Worm (Caenorhabditis elegans) whole organism, L4/young adult: ENCODE measurements around the gene hrpl-1.

Experiments used
- dao-5 ChIP-seq: sonication (generic microtip); optimal IDR thresholded peaks from 2 replicates; lab custom pipeline; 2016; ENCODE audit warnings: missing genotype, missing genetic modification characterization, moderate library complexity, missing compliant biosample characterization
- him-1 ChIP-seq: sonication (generic microtip); optimal IDR thresholded peaks from 2 replicates; lab custom pipeline; 2016; ENCODE audit warnings: missing genotype, missing genetic modification reagents, missing genetic modification characterization, missing compliant biosample characterization

- TF ChIP-seq him-1 (tag; lab: Kevin White, UChicago) (no peak), dao-5 (no peak)
Measured at ce11 chrII:6891838-6892237, 6.7 kb upstream of the hrpl-1 start.
